Fruit fly (Drosophila melanogaster) whole organism, embryonic: ENCODE measurements around the gene CG3301.
A peak's percentile ranks its signal among the peaks of the same experiment; 100 is the strongest.

Source experiments
- CG10543 ChIP-seq: fragments of 200-800 bp; sonication (Bioruptor generic); optimal IDR thresholded peaks from 3 replicates; lab custom pipeline; 2017; ENCODE audit warnings: missing biosample characterization, mild to moderate bottlenecking, missing genetic modification characterization, moderate library complexity
- CG11093 ChIP-seq: fragments of 200-800 bp; sonication (Bioruptor generic); IDR thresholded peaks from 3 replicates; pipeline ENCODE4 v1.3.6; 2022; ENCODE audit warnings: missing biosample characterization, missing genetic modification characterization
- CG11456 ChIP-seq: fragments of 200-800 bp; sonication (Bioruptor generic); IDR thresholded peaks from 3 replicates; pipeline ENCODE4 v1.3.6; 2022; ENCODE audit warnings: missing biosample characterization, missing genetic modification characterization
- CG12769 ChIP-seq: fragments of 200-800 bp; sonication (Bioruptor generic); optimal IDR thresholded peaks from 2 replicates; lab custom pipeline; 2019; ENCODE audit warnings: missing biosample characterization, mild to moderate bottlenecking, missing genetic modification characterization, moderate library complexity
- CG13624 ChIP-seq: fragments of 200-800 bp; sonication (Bioruptor generic); optimal IDR thresholded peaks from 2 replicates; lab custom pipeline; 2016; ENCODE audit warnings: missing biosample characterization, missing genetic modification characterization
- CG14014 ChIP-seq: fragments of 200-800 bp; sonication (Bioruptor generic); IDR thresholded peaks from 2 replicates; pipeline ENCODE4 v1.3.6; 2022; ENCODE audit warnings: missing biosample characterization, missing genetic modification characterization
- CG15011 ChIP-seq: fragments of 200-800 bp; sonication (Bioruptor generic); optimal IDR thresholded peaks from 3 replicates; lab custom pipeline; 2018; ENCODE audit warnings: missing biosample characterization, mild to moderate bottlenecking, missing genetic modification characterization
- CG1602 ChIP-seq: fragments of 200-800 bp; sonication (Bioruptor generic); optimal IDR thresholded peaks from 3 replicates; lab custom pipeline; 2016; ENCODE audit warnings: missing biosample characterization, missing genetic modification characterization
- CG18599 ChIP-seq: fragments of 200-800 bp; sonication (Bioruptor generic); optimal IDR thresholded peaks from 3 replicates; lab custom pipeline; 2017; ENCODE audit warnings: missing biosample characterization, missing genetic modification characterization, mild to moderate bottlenecking, moderate library complexity, missing genetic modification reagents
- CG18619 ChIP-seq: fragments of 200-800 bp; sonication (Bioruptor generic); optimal IDR thresholded peaks from 3 replicates; lab custom pipeline; 2017; ENCODE audit warnings: missing biosample characterization, mild to moderate bottlenecking, missing genetic modification characterization
- CG31365 ChIP-seq: fragments of 200-800 bp; sonication (Bioruptor generic); optimal IDR thresholded peaks from 2 replicates; lab custom pipeline; 2018; ENCODE audit warnings: missing biosample characterization, mild to moderate bottlenecking, missing genetic modification characterization
- CG31388 ChIP-seq: fragments of 200-800 bp; sonication (Bioruptor generic); optimal IDR thresholded peaks from 2 replicates; lab custom pipeline; 2016; ENCODE audit warnings: missing biosample characterization, missing genetic modification characterization
- CG4328 ChIP-seq: fragments of 200-800 bp; sonication (Bioruptor generic); optimal IDR thresholded peaks from 3 replicates; lab custom pipeline; 2017; ENCODE audit warnings: missing biosample characterization, missing genetic modification reagents, missing genetic modification characterization
- CG6791 ChIP-seq: fragments of 200-800 bp; sonication (Bioruptor generic); IDR thresholded peaks from 3 replicates; pipeline ENCODE4 v1.3.6; 2022; ENCODE audit warnings: missing biosample characterization, missing genetic modification characterization; ENCODE audit not compliant: partially characterized antibody
- CG8944 ChIP-seq: fragments of 200-800 bp; sonication (Bioruptor generic); optimal IDR thresholded peaks from 3 replicates; lab custom pipeline; 2016; ENCODE audit warnings: missing biosample characterization, missing genetic modification characterization
- CG9215 ChIP-seq: fragments of 200-800 bp; sonication (Bioruptor generic); IDR thresholded peaks from 2 replicates; pipeline ENCODE4 v1.3.6; 2022; ENCODE audit warnings: missing biosample characterization, missing genetic modification characterization
- CG9727 ChIP-seq: fragments of 200-800 bp; sonication (Bioruptor generic); optimal IDR thresholded peaks from 3 replicates; lab custom pipeline; 2017; ENCODE audit warnings: missing biosample characterization, mild to moderate bottlenecking, missing genetic modification characterization
- D19A ChIP-seq: fragments of 200-800 bp; optimal IDR thresholded peaks from 3 replicates; lab custom pipeline; 2019; ENCODE audit warnings: missing biosample characterization, mild to moderate bottlenecking, missing genetic modification characterization, moderate library complexity
- Ets97D ChIP-seq: fragments of 200-800 bp; sonication (Bioruptor generic); optimal IDR thresholded peaks from 3 replicates; lab custom pipeline; 2016; ENCODE audit warnings: missing biosample characterization, missing genetic modification characterization
- Gsc ChIP-seq: fragments of 200-800 bp; sonication (Bioruptor generic); IDR thresholded peaks from 2 replicates; pipeline ENCODE4 v1.3.6; 2022; ENCODE audit warnings: missing biosample characterization, missing genetic modification characterization
- HLHmδ ChIP-seq: fragments of 200-800 bp; sonication (Bioruptor generic); optimal IDR thresholded peaks from 2 replicates; lab custom pipeline; 2018; ENCODE audit warnings: missing biosample characterization, mild to moderate bottlenecking, missing genetic modification characterization, moderate library complexity
- Hsf ChIP-seq: fragments of 200-800 bp; sonication (Bioruptor generic); optimal IDR thresholded peaks from 3 replicates; lab custom pipeline; 2016; ENCODE audit warnings: missing biosample characterization, missing genetic modification characterization
- MBD-R2 ChIP-seq: fragments of 200-800 bp; sonication (Bioruptor generic); IDR thresholded peaks from 2 replicates; pipeline ENCODE4 v1.3.6; 2022; ENCODE audit warnings: missing biosample characterization, missing genetic modification characterization
- Mad ChIP-seq: fragments of 200-800 bp; sonication (Bioruptor generic); optimal IDR thresholded peaks from 2 replicates; lab custom pipeline; 2016; ENCODE audit warnings: missing biosample characterization, missing genetic modification characterization
- Oli ChIP-seq: fragments of 200-800 bp; sonication (Bioruptor generic); optimal IDR thresholded peaks from 2 replicates; lab custom pipeline; 2018; ENCODE audit warnings: missing biosample characterization, mild to moderate bottlenecking, missing genetic modification characterization, moderate library complexity
- Optix ChIP-seq: fragments of 200-800 bp; sonication (Bioruptor generic); IDR thresholded peaks from 3 replicates; pipeline ENCODE4 v1.3.6; 2022; ENCODE audit warnings: missing biosample characterization, missing genetic modification characterization
- Spps ChIP-seq: fragments of 200-800 bp; sonication (Bioruptor generic); optimal IDR thresholded peaks from 2 replicates; lab custom pipeline; 2018; ENCODE audit warnings: missing biosample characterization, mild to moderate bottlenecking, missing genetic modification characterization
- br ChIP-seq: fragments of >200 bp; optimal IDR thresholded peaks from 2 replicates; lab custom pipeline; 2017
- chif ChIP-seq, 2 experiments: fragments of 200-800 bp; sonication (Bioruptor generic); optimal IDR thresholded peaks; 3 replicates each; lab custom pipeline; 2016; ENCODE audit warnings: missing biosample characterization in 2 of 2, missing genetic modification characterization in 2 of 2
- crc ChIP-seq: fragments of 200-800 bp; sonication (Bioruptor generic); optimal IDR thresholded peaks from 2 replicates; lab custom pipeline; 2016; ENCODE audit warnings: missing biosample characterization, missing genetic modification characterization
- danr ChIP-seq: fragments of 200-800 bp; sonication (Bioruptor generic); IDR thresholded peaks from 2 replicates; pipeline ENCODE4 v1.3.6; 2022; ENCODE audit warnings: missing biosample characterization, missing genetic modification characterization
- dmrt99B ChIP-seq: fragments of 200-800 bp; sonication (Bioruptor generic); optimal IDR thresholded peaks from 2 replicates; lab custom pipeline; 2018; ENCODE audit warnings: missing biosample characterization, mild to moderate bottlenecking, missing genetic modification characterization, moderate library complexity
- exex ChIP-seq: fragments of 200-800 bp; sonication (Bioruptor generic); optimal IDR thresholded peaks from 4 replicates; lab custom pipeline; 2018; ENCODE audit warnings: missing biosample characterization, mild to moderate bottlenecking, missing genetic modification characterization, moderate library complexity
- fd102C ChIP-seq: fragments of 200-800 bp; sonication (Bioruptor generic); optimal IDR thresholded peaks from 2 replicates; lab custom pipeline; 2018; ENCODE audit warnings: missing biosample characterization, mild to moderate bottlenecking, missing genetic modification characterization, moderate library complexity
- fd96Cb ChIP-seq: fragments of 200-800 bp; sonication (Bioruptor generic); optimal IDR thresholded peaks from 2 replicates; lab custom pipeline; 2018; ENCODE audit warnings: missing biosample characterization, mild to moderate bottlenecking, missing genetic modification characterization, moderate library complexity
- fu2 ChIP-seq: fragments of 200-800 bp; sonication (Bioruptor generic); optimal IDR thresholded peaks from 2 replicates; lab custom pipeline; 2016; ENCODE audit warnings: missing biosample characterization, missing genetic modification characterization
- hbn ChIP-seq: fragments of 200-800 bp; sonication (Bioruptor generic); IDR thresholded peaks from 2 replicates; pipeline ENCODE4 v1.3.6; 2022; ENCODE audit warnings: missing biosample characterization, missing genetic modification characterization; ENCODE audit not compliant: partially characterized antibody
- hkb ChIP-seq, 2 experiments: fragments of 200-800 bp in 1 of 2; fragments of >200 bp in 1 of 2; sonication (Bioruptor generic) in 1 of 2; IDR thresholded peaks in 1 of 2; optimal IDR thresholded peaks in 1 of 2; 2 replicates each; pipeline versions ENCODE4 v1.3.6 to Lab custom; 2017 to 2022; ENCODE audit warnings: missing biosample characterization in 1 of 2, missing genetic modification characterization in 1 of 2
- kah ChIP-seq: fragments of 200-800 bp; sonication (Bioruptor generic); optimal IDR thresholded peaks from 2 replicates; lab custom pipeline; 2018; ENCODE audit warnings: missing biosample characterization, mild to moderate bottlenecking, missing genetic modification characterization
- lbe ChIP-seq: fragments of 200-800 bp; sonication (Bioruptor generic); optimal IDR thresholded peaks from 2 replicates; lab custom pipeline; 2016; ENCODE audit warnings: missing biosample characterization, mild to moderate bottlenecking, missing genetic modification characterization
- lmd ChIP-seq: fragments of 200-800 bp; sonication (Bioruptor generic); IDR thresholded peaks from 2 replicates; pipeline ENCODE4 v1.3.6; 2022; ENCODE audit warnings: missing biosample characterization, missing genetic modification characterization
- mirr ChIP-seq: fragments of 200-800 bp; sonication (Bioruptor generic); optimal IDR thresholded peaks from 3 replicates; lab custom pipeline; 2018; ENCODE audit warnings: missing biosample characterization, mild to moderate bottlenecking, missing genetic modification characterization
- org-1 ChIP-seq: fragments of 200-800 bp; sonication (Bioruptor generic); optimal IDR thresholded peaks from 2 replicates; lab custom pipeline; 2017; ENCODE audit warnings: missing biosample characterization, missing genetic modification characterization
- prd ChIP-seq, 3 experiments: fragments of >200 bp in 2 of 3; fragments of 200-800 bp in 1 of 3; sonication (Bioruptor generic) in 1 of 3; optimal IDR thresholded peaks in 2 of 3; IDR thresholded peaks in 1 of 3; 2 replicates in 2 of 3; 3 replicates in 1 of 3; pipeline versions ENCODE4 v1.3.6 to Lab custom; 2017 to 2022; ENCODE audit warnings: missing biosample characterization in 1 of 3, missing genetic modification characterization in 1 of 3
- run ChIP-seq: fragments of 200-800 bp; sonication (Bioruptor generic); optimal IDR thresholded peaks from 3 replicates; lab custom pipeline; 2018; ENCODE audit warnings: missing biosample characterization, mild to moderate bottlenecking, missing genetic modification characterization
- sc ChIP-seq, 3 experiments: fragments of >200 bp in 2 of 3; fragments of 200-800 bp in 1 of 3; sonication (Bioruptor generic) in 1 of 3; optimal IDR thresholded peaks; 2 replicates in 2 of 3; 3 replicates in 1 of 3; lab custom pipeline; 2017; ENCODE audit warnings: mild to moderate bottlenecking in 1 of 3, missing biosample characterization in 1 of 3, missing genetic modification characterization in 1 of 3, missing genetic modification reagents in 1 of 3
- schlank ChIP-seq: fragments of 200-800 bp; sonication (Bioruptor generic); optimal IDR thresholded peaks from 2 replicates; lab custom pipeline; 2018; ENCODE audit warnings: missing biosample characterization, mild to moderate bottlenecking, missing genetic modification characterization
- slp2 ChIP-seq: fragments of 200-800 bp; sonication (Bioruptor generic); optimal IDR thresholded peaks from 2 replicates; lab custom pipeline; 2016; ENCODE audit warnings: missing biosample characterization, missing genetic modification characterization
- tll ChIP-seq, 2 experiments: fragments of 200-800 bp in 1 of 2; fragments of >200 bp in 1 of 2; sonication (Bioruptor generic) in 1 of 2; optimal IDR thresholded peaks; 2 replicates each; lab custom pipeline; 2017 to 2019; ENCODE audit warnings: missing biosample characterization in 2 of 2, missing genetic modification characterization in 2 of 2, mild to moderate bottlenecking in 1 of 2, moderate library complexity in 1 of 2
- zf30C ChIP-seq: fragments of 200-800 bp; sonication (Bioruptor generic); optimal IDR thresholded peaks from 3 replicates; lab custom pipeline; 2018; ENCODE audit warnings: missing biosample characterization, mild to moderate bottlenecking, missing genetic modification characterization

The CG3301 gene

DNA sequence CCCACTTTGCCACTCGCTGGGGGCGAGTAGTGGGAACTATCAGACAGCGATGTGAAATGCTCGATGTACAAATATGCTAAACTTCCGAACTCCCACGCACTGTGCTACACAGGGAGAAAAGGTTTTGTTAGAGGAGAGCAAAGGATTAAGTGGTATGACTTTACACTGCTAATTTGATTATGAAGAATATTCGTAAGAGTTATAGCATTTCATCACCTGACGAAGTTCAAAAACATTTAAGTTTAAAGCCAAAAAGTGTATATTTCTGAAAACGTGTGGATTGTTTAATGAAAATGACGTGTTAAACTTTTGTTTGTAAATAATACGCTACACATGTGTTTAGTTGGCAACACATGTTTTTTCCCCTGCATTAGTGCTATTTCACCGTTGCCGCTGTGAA lies 12.4 kb upstream of the CG3301 start (continued):
- TF ChIP-seq Spps (tag; lab: Kevin White, UChicago) (no peak), kah (no peak), HLHmδ (no peak), hkb (optimal IDR thresholded peaks at IDR 0.05; lab: Kevin White, UChicago) (no peak), hkb (GFP tag; IDR thresholded peaks at IDR 0.05; lab: Robert Waterston, UW) (no peak), CG9215 (GFP tag; lab: Robert Waterston, UW) (no peak), exex (tag; lab: Kevin White, UChicago) (no peak), CG8944 (GFP tag; lab: Kevin White, UChicago) (no peak), Oli (tag; lab: Kevin White, UChicago) (peak; percentile 36), Optix (GFP tag; lab: Robert Waterston, UW) (no peak), chif (GFP tag; optimal IDR thresholded peaks at IDR 0.05; lab: Kevin White, UChicago) (no peak), CG11093 (GFP tag; lab: Robert Waterston, UW) (no peak), tll (GFP tag; optimal IDR thresholded peaks at IDR 0.05; lab: Kevin White, UChicago) (no peak), lmd (no peak), Gsc (GFP tag; lab: Robert Waterston, UW) (no peak), hbn (no peak), CG14014 (GFP tag; lab: Robert Waterston, UW) (no peak), CG9727 (GFP tag; lab: Kevin White, UChicago) (no peak), CG1602 (GFP tag; lab: Kevin White, UChicago) (no peak), CG13624 (GFP tag; lab: Kevin White, UChicago) (no peak), dmrt99B (tag; lab: Kevin White, UChicago) (no peak), CG12769 (tag; lab: Kevin White, UChicago) (no peak), lbe (GFP tag; lab: Kevin White, UChicago) (no peak), run (tag; lab: Kevin White, UChicago) (no peak), MBD-R2 (GFP tag; lab: Robert Waterston, UW) (no peak), Mad (GFP tag; lab: Kevin White, UChicago) (no peak), mirr (GFP tag; lab: Kevin White, UChicago) (no peak), br (lab: Kevin White, UChicago) (no peak), CG18619 (peak; percentile 4), schlank (no peak), fd102C (GFP tag; lab: Kevin White, UChicago) (no peak), fu2 (GFP tag; lab: Kevin White, UChicago) (no peak), CG31388 (GFP tag; lab: Kevin White, UChicago) (no peak), prd (optimal IDR thresholded peaks at IDR 0.05; lab: Kevin White, UChicago) (no peak), prd (GFP tag; IDR thresholded peaks at IDR 0.05; lab: Robert Waterston, UW) (0 out of 3 replicates have a peak, but pooled peaks have one; percentile 19), CG4328 (GFP tag; lab: Kevin White, UChicago) (no peak), sc (optimal IDR thresholded peaks at IDR 0.05; lab: Kevin White, UChicago) (no peak), sc (GFP tag; optimal IDR thresholded peaks at IDR 0.05; lab: Kevin White, UChicago) (no peak), slp2 (GFP tag; lab: Kevin White, UChicago) (no peak), Hsf (GFP tag; lab: Kevin White, UChicago) (no peak), CG11456 (GFP tag; lab: Robert Waterston, UW) (no peak), zf30C (GFP tag; lab: Kevin White, UChicago) (no peak), CG6791 (GFP tag; lab: Robert Waterston, UW) (no peak), fd96Cb (tag; lab: Kevin White, UChicago) (no peak), crc (no peak), Ets97D (GFP tag; lab: Kevin White, UChicago) (no peak), CG10543 (GFP tag; lab: Kevin White, UChicago) (no peak), CG31365 (tag; lab: Kevin White, UChicago) (no peak), CG18599 (peak; percentile 26), D19A (no peak), CG15011 (GFP tag; lab: Kevin White, UChicago) (no peak), org-1 (GFP tag; lab: Kevin White, UChicago) (peak; percentile 10), danr (GFP tag; lab: Robert Waterston, UW) (no peak)
